Worm (Caenorhabditis elegans): ENCODE data around the gene Y69A2AR.1.

The Y69A2AR.1 gene

DNA sequence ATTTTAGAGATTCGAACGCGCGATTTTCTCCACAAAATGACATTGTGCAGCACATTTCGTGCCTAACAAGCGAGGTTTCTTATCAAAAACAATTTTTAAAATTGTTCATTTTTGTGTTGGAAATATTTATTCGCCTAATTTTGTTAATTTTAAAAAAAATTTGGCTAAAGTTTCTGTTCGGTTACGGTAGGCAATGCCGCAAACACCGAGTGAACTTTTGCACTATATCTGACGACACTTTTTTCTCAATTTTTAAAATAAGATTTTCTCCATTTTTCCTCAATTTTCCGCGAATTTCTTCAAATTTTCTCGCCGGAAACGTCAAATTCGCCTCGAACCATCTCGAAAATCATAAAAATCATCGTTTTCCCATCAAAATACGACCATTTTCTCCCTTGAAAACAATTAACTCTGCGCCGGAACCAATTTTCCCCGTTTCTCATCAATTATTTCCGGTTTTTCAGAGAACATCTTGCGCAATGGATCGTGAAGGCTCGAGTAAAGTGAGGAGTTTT, at the start of gene Y69A2AR.1:
Y69A2AR.1 (plus strand) TSS at position 465 of the 515 bp plus-strand sequence.
- TF ChIP-seq attf-3 (GFP tag; conservative IDR thresholded peaks at IDR 0.05) (0 out of 2 replicates have a peak, but pooled peaks have one; percentile 24), let-526 (GFP tag; IDR thresholded peaks at IDR 0.05) (no peak), D2030.7 (GFP tag; IDR thresholded peaks at IDR 0.05) (0 out of 2 replicates have a peak, but pooled peaks have one; percentile 13), ztf-25 (GFP tag; IDR thresholded peaks at IDR 0.05) (no peak), lsl-1 (GFP tag; optimal IDR thresholded peaks at IDR 0.05) (peak; percentile 44)

DNA sequence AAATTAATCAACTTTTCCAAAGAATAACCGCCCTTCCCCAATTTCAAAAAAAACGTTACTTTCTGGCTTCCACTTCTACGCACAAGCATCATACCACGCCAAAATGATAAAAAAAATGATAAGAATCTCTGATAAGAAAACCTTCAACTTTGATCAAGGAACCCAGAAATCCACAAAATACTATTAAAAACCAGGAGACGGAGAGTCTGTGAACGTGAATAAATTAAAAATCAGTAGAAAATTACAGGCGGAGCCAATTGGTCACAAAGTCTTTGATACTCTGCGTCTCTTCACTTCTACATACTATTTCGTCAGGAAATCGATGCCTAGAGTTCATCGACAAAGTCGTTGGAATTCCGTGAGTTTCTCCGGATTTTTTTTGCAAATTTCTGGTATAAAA, 48.2 kb upstream of the Y69A2AR.1 start, which contains the start of gene smf-3:
smf-3 (plus strand) TSS at position 259 of the 400 bp plus-strand sequence.
- no peak for TF ChIP-seq lin-26 (GFP tag; IDR thresholded peaks at IDR 0.05)
- peak; percentile 61 for TF ChIP-seq hmg-1.2 (GFP tag; IDR thresholded peaks at IDR 0.05)
- TF ChIP-seq C17E4.6 (GFP tag; IDR thresholded peaks at IDR 0.05) = no peak
- no peak for TF ChIP-seq ztf-6 (GFP tag; IDR thresholded peaks at IDR 0.05)
- no peak for TF ChIP-seq Y67H2A.10 (GFP tag; conservative IDR thresholded peaks at IDR 0.05)
- TF ChIP-seq F57A8.1 (GFP tag; optimal IDR thresholded peaks at IDR 0.05) = no peak
- peak; percentile 81 for TF ChIP-seq nhr-80 (tag; optimal IDR thresholded peaks at IDR 0.05)

DNA sequence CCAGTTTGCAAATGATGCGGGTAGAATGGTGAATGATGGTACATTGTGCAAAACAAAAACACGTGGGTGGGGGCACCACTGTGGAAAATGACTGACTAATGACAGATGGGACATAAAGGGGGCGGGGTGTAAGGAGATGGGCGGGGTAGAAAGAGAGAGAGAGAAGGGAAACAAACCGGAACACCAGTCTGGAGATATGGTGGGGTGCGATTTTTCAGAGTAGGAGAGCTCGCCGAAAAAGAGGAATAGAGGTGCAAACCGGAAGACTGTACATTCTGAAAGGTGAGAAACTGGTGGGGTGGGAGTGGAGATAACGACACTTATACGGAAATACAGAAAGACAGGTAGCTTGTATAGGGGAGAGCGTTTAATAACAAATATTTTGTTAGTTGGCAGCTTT, 38.7 kb upstream of the Y69A2AR.1 start, which contains the start of gene ngn-1:
ngn-1 (minus strand) TSS at position 101 of the 400 bp plus-strand sequence.
- TF ChIP-seq ekl-4 (GFP tag; IDR thresholded peaks at IDR 0.05) (no peak), gei-17 (GFP tag; optimal IDR thresholded peaks at IDR 0.05) (no peak), dpl-1 (GFP tag; optimal IDR thresholded peaks at IDR 0.05) (no peak), F55B11.4 (tag; optimal IDR thresholded peaks at IDR 0.05; ENCODE audit: borderline replicate concordance, insufficient read depth) (no peak), lin-40 (tag; optimal IDR thresholded peaks at IDR 0.05) (no peak), him-1 (tag; optimal IDR thresholded peaks at IDR 0.05) (no peak), Y56A3A.18 (GFP tag; IDR thresholded peaks at IDR 0.05) (no peak)

DNA sequence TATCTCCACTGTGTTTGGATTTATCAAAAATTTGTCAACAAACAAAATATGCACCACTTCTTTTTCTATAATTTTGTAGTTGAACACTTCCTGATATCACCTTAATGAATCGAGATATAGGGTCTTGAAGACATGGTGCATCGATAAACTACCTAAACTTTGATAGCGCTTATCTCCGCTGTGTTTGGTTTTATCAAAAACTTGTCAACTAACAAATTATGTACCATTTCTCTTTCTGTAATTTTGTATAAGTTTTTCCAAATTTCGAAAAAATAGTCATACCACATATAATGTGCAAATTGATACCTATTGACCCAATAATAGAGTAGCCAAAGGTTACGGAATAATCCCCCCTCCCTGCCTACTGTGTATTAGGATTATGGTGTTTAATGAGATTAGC, 36.7 kb upstream of the Y69A2AR.1 start:
- TF ChIP-seq madf-3 (GFP tag; IDR thresholded peaks at IDR 0.05) (no peak), mcd-1 (GFP tag; IDR thresholded peaks at IDR 0.05) (no peak), F23B12.7 (tag; optimal IDR thresholded peaks at IDR 0.05; ENCODE audit: insufficient read depth) (no peak), attf-3 (GFP tag; conservative IDR thresholded peaks at IDR 0.05) (no peak)

DNA sequence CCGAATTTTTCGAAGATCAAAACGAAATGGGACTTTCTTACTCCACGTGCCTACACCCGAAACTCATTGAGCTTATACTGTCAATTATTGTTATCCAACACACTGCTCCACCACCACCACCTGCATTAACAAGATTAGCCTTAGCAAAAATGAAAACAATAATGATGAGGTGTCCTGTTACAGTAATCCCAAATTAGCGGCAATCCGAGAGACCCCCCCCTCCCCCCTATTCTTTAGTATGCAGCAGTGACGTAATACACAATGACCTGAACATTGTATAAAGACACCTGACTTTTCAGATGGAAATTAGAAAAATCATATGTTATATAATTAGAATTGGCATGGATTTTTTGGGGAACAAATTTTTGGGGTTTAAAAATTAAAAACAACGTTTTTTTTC, 31.9 kb upstream of the Y69A2AR.1 start:
- no peak for TF ChIP-seq lir-1 (GFP tag; conservative IDR thresholded peaks at IDR 0.05)
- no peak for TF ChIP-seq rpc-1 (optimal IDR thresholded peaks at IDR 0.05)
- TF ChIP-seq rpc-1 (tag; optimal IDR thresholded peaks at IDR 0.05) = no peak
- no peak for TF ChIP-seq nhr-27 (tag; optimal IDR thresholded peaks at IDR 0.05)
- TF ChIP-seq egl-44 (GFP tag; IDR thresholded peaks at IDR 0.05) = no peak
- TF ChIP-seq ztf-18 (tag; optimal IDR thresholded peaks at IDR 0.05) = no peak
- no peak for TF ChIP-seq snpc-3.4 (tag; optimal IDR thresholded peaks at IDR 0.05)
- TF ChIP-seq ceh-91 (GFP tag; IDR thresholded peaks at IDR 0.05) = no peak
- TF ChIP-seq Y79H2A.3 (GFP tag; conservative IDR thresholded peaks at IDR 0.05) = no peak
- no peak for TF ChIP-seq mes-4 (tag; optimal IDR thresholded peaks at IDR 0.05)
- no peak for TF ChIP-seq fkh-3 (tag; optimal IDR thresholded peaks at IDR 0.05)
- TF ChIP-seq mcd-1 (GFP tag; IDR thresholded peaks at IDR 0.05) = no peak
- TF ChIP-seq F10E7.11 (tag; optimal IDR thresholded peaks at IDR 0.05) = no peak
- no peak for TF ChIP-seq ztf-6 (GFP tag; IDR thresholded peaks at IDR 0.05)
- no peak for TF ChIP-seq B0261.1 (tag; optimal IDR thresholded peaks at IDR 0.05)
- TF ChIP-seq F52B5.7 (tag; optimal IDR thresholded peaks at IDR 0.05) = no peak

Data from whole organism, young adult.